Worm (Caenorhabditis elegans) whole organism, L3 larva: ENCODE data around the gene oac-22.

Source experiments
- R02D3.7 ChIP-seq: fragments of 150-350 bp; optimal IDR thresholded peaks from 2 replicates; lab custom pipeline; 2014; ENCODE audit warnings: missing biosample characterization, missing genetic modification characterization
- aly-2 ChIP-seq: fragments of 150-350 bp; optimal IDR thresholded peaks from 2 replicates; lab custom pipeline; 2014; ENCODE audit warnings: missing biosample characterization, missing genetic modification characterization
- daf-12 ChIP-seq: fragments of 150-350 bp; optimal IDR thresholded peaks from 2 replicates; lab custom pipeline; 2014; ENCODE audit warnings: missing biosample characterization, missing genetic modification reagents, missing genetic modification characterization
- egl-27 ChIP-seq: sonication (generic microtip); optimal IDR thresholded peaks from 4 replicates; lab custom pipeline; 2017; ENCODE audit warnings: missing biosample characterization, missing genetic modification reagents, missing genetic modification characterization
- egl-5 ChIP-seq: fragments of 150-350 bp; optimal IDR thresholded peaks from 2 replicates; lab custom pipeline; 2017; ENCODE audit warnings: missing biosample characterization, missing genetic modification reagents, missing genetic modification characterization, inconsistent platforms
- elt-1 ChIP-seq: fragments of 150-350 bp; optimal IDR thresholded peaks from 2 replicates; lab custom pipeline; 2014; ENCODE audit warnings: missing biosample characterization, missing genetic modification characterization
- elt-2 ChIP-seq: sonication (generic microtip); optimal IDR thresholded peaks from 2 replicates; lab custom pipeline; 2016; ENCODE audit warnings: missing genetic modification reagents, mild to moderate bottlenecking, missing genetic modification characterization, missing compliant biosample characterization
- eor-1 ChIP-seq, 2 experiments: fragments of 150-350 bp; optimal IDR thresholded peaks; 2 replicates each; lab custom pipeline; 2014 to 2018; ENCODE audit warnings: missing biosample characterization in 2 of 2, missing genetic modification characterization in 2 of 2
- fkh-10 ChIP-seq: sonication (generic microtip); optimal IDR thresholded peaks from 2 replicates; lab custom pipeline; 2017; ENCODE audit warnings: missing biosample characterization, missing genetic modification reagents, missing genetic modification characterization
- fkh-2 ChIP-seq: fragments of 150-350 bp; optimal IDR thresholded peaks from 2 replicates; lab custom pipeline; 2014; ENCODE audit warnings: missing biosample characterization, missing genetic modification reagents, missing genetic modification characterization
- hmg-11 ChIP-seq: sonication (generic microtip); optimal IDR thresholded peaks from 2 replicates; lab custom pipeline; 2016; ENCODE audit warnings: missing genetic modification characterization, missing compliant biosample characterization
- jun-1 ChIP-seq: fragments of 150-350 bp; optimal IDR thresholded peaks from 2 replicates; lab custom pipeline; 2014; ENCODE audit warnings: missing biosample characterization, missing genetic modification reagents, missing genetic modification characterization
- lin-39 ChIP-seq: fragments of 150-350 bp; optimal IDR thresholded peaks from 2 replicates; lab custom pipeline; 2018; ENCODE audit warnings: missing biosample characterization, missing genetic modification reagents, missing genetic modification characterization
- mdl-1 ChIP-seq: fragments of 150-350 bp; optimal IDR thresholded peaks from 2 replicates; lab custom pipeline; 2014; ENCODE audit warnings: missing biosample characterization, missing genetic modification characterization
- mml-1 ChIP-seq: fragments of 150-350 bp; sonication (generic microtip); optimal IDR thresholded peaks from 3 replicates; lab custom pipeline; 2014; ENCODE audit warnings: missing biosample characterization, missing genetic modification characterization
- nfya-1 ChIP-seq: sonication (generic microtip); optimal IDR thresholded peaks from 2 replicates; lab custom pipeline; 2017; ENCODE audit warnings: missing genetic modification characterization, mild to moderate bottlenecking, missing compliant biosample characterization, antibody characterized with exemption, moderate library complexity; ENCODE audit not compliant: insufficient read depth
- nhr-11 ChIP-seq: fragments of 150-350 bp; optimal IDR thresholded peaks from 2 replicates; lab custom pipeline; 2014; ENCODE audit warnings: missing biosample characterization, missing genetic modification characterization
- nhr-12 ChIP-seq: fragments of 150-350 bp; optimal IDR thresholded peaks from 2 replicates; lab custom pipeline; 2014; ENCODE audit warnings: missing biosample characterization, missing genetic modification characterization
- nhr-23 ChIP-seq: fragments of 150-350 bp; optimal IDR thresholded peaks from 2 replicates; lab custom pipeline; 2014; ENCODE audit warnings: missing biosample characterization, missing genetic modification reagents, missing genetic modification characterization
- nhr-25 ChIP-seq: sonication (generic microtip); optimal IDR thresholded peaks from 2 replicates; lab custom pipeline; 2017; ENCODE audit warnings: missing biosample characterization, missing genetic modification characterization
- nhr-28 ChIP-seq: fragments of 150-350 bp; optimal IDR thresholded peaks from 2 replicates; lab custom pipeline; 2014; ENCODE audit warnings: missing biosample characterization, missing genetic modification characterization
- nhr-43 ChIP-seq: sonication (generic microtip); optimal IDR thresholded peaks from 2 replicates; lab custom pipeline; 2016; ENCODE audit warnings: mild to moderate bottlenecking, missing genetic modification characterization, missing compliant biosample characterization; ENCODE audit not compliant: poor library complexity, severe bottlenecking
- nhr-67 ChIP-seq: fragments of 150-350 bp; optimal IDR thresholded peaks from 2 replicates; lab custom pipeline; 2014; ENCODE audit warnings: missing biosample characterization, missing genetic modification characterization
- nhr-76 ChIP-seq: fragments of 150-350 bp; sonication (generic microtip); optimal IDR thresholded peaks from 5 replicates; lab custom pipeline; 2014; ENCODE audit warnings: missing biosample characterization, missing genetic modification characterization
- pqm-1 ChIP-seq: fragments of 150-350 bp; optimal IDR thresholded peaks from 2 replicates; lab custom pipeline; 2017; ENCODE audit warnings: missing biosample characterization, missing genetic modification characterization, inconsistent platforms
- skn-1 ChIP-seq: fragments of 150-350 bp; optimal IDR thresholded peaks from 2 replicates; lab custom pipeline; 2014; ENCODE audit warnings: missing biosample characterization, missing genetic modification characterization
- tbx-2 ChIP-seq: sonication (generic microtip); optimal IDR thresholded peaks from 2 replicates; lab custom pipeline; 2016; ENCODE audit warnings: mild to moderate bottlenecking, missing genetic modification characterization, missing compliant biosample characterization
- unc-39 ChIP-seq: sonication (generic microtip); optimal IDR thresholded peaks from 4 replicates; lab custom pipeline; 2017; ENCODE audit warnings: missing biosample characterization, missing genetic modification characterization
- zag-1 ChIP-seq: fragments of 150-350 bp; optimal IDR thresholded peaks from 2 replicates; lab custom pipeline; 2014; ENCODE audit warnings: missing biosample characterization, missing genetic modification characterization
- ztf-11 ChIP-seq: fragments of 150-350 bp; optimal IDR thresholded peaks from 2 replicates; lab custom pipeline; 2014; ENCODE audit warnings: missing biosample characterization, missing genetic modification characterization

The oac-22 gene

DNA sequence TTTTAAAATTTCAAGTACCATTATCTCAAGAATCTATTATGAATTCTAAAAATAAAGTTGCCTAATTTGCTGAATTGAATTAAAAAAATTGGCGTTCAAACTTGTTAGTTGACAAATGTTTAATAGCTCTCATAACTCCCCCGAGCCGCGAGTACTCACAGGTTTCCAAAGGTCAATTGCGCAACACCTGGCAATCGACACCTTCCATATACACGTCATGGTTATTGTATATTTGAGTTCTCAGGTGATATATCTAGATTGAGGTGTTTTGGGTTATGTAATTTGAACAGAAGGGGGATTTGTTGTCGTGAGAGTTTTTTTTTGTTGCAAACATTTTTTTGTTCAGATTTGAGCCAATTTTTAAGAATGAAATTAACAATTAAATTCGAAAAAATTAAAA lies 40.9 kb upstream of the oac-22 start:
- TF ChIP-seq R02D3.7 (tag; lab: Kevin White, UChicago) = no peak
- TF ChIP-seq zag-1 (tag; lab: Kevin White, UChicago) = no peak
- TF ChIP-seq nhr-67 = no peak
- no peak for TF ChIP-seq nhr-76
- no peak for TF ChIP-seq mdl-1
- no peak for TF ChIP-seq ztf-11
- TF ChIP-seq mml-1 = no peak
- no peak for TF ChIP-seq nhr-25 (tag; lab: Kevin White, UChicago)
- TF ChIP-seq lin-39 (tag; lab: Kevin White, UChicago) = no peak
- no peak for TF ChIP-seq hmg-11
- no peak for TF ChIP-seq nhr-23 (tag; lab: Kevin White, UChicago)
- no peak for TF ChIP-seq nfya-1 (tag; lab: Kevin White, UChicago)
- no peak for TF ChIP-seq elt-1 (tag; lab: Kevin White, UChicago)
- TF ChIP-seq nhr-28 (tag; lab: Kevin White, UChicago) = no peak
- TF ChIP-seq aly-2 (tag; lab: Kevin White, UChicago) = no peak
- no peak for TF ChIP-seq tbx-2 (tag; lab: Kevin White, UChicago)
- TF ChIP-seq nhr-11 (tag; lab: Kevin White, UChicago) = no peak
- TF ChIP-seq pqm-1 (tag; lab: Kevin White, UChicago) = no peak
- TF ChIP-seq skn-1 (tag; lab: Kevin White, UChicago) = no peak
- TF ChIP-seq, all 47 proteins: peak for 0

DNA sequence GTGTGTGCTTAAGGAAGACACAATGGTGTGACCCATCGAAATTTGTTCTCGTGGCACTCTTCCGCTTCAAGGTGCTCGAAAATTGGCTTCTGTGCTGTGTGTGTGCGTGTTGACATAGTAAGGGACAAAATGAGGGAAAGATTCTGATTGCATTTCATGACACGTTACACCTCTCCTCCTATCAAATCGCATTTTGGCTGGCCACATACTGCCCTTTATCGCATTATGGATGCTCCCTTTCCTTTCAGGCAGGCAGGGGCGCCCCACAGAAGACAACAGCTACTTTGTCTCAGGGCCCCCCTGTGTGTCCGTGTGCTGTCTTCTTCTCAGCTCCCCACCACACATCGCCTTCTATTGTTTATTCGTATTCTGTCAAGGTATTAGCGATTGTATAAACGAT lies 38.0 kb upstream of the oac-22 start:
- TF ChIP-seq egl-5 (tag; lab: Kevin White, UChicago) (no peak), fkh-10 (peak; percentile 27)

DNA sequence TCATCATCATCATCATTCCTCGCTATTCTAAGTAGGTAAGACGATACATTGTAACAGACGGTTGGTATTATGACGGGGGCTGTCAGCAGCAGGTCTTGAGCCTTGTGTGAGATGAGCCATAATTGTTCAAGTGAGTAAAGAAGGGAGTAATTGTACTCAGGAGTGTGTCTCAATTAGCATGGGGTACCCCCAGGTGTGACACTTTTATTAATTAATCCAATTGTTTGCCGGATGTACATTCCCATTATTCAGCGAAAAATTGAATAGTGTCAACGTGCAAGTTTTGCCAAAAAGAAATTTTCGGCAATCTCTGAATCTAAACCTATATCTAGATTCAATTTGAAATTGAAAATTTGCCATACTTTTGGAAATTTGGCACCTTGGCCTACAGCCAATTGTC lies 36.5 kb upstream of the oac-22 start:
- TF ChIP-seq unc-39 (tag; lab: Kevin White, UChicago) (no peak), fkh-2 (tag; lab: Kevin White, UChicago) (no peak), jun-1 (tag; lab: Kevin White, UChicago) (no peak), daf-12 (tag; lab: Kevin White, UChicago) (no peak), eor-1 (tag; optimal IDR thresholded peaks at IDR 0.05; lab: Kevin White, UChicago) (no peak), elt-1 (tag; lab: Kevin White, UChicago) (no peak)

DNA sequence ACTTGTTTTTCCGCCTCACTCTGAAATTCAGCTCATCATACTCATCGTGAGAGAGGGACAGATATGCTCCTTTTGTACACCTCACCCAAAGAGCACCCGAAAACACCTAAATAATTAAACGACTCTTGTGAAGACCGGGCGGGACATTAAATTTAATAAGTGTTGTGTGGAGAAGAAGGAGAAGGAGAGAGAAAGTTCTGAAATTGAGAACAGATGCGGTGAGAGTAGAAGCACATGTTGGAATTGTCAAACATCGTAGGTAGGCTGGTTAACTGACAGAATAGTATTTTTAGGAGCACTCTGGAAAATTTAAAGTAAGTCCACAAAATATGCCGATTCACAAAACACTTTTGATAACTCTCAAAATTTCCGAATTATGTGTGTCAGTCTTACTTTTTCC lies 31.9 kb upstream of the oac-22 start:
- TF ChIP-seq jun-1 (tag; lab: Kevin White, UChicago) (no peak), nhr-67 (no peak), nhr-12 (no peak), aly-2 (tag; lab: Kevin White, UChicago) (no peak), nfya-1 (tag; lab: Kevin White, UChicago) (no peak), egl-27 (tag; lab: Kevin White, UChicago) (no peak), nhr-76 (no peak)

DNA sequence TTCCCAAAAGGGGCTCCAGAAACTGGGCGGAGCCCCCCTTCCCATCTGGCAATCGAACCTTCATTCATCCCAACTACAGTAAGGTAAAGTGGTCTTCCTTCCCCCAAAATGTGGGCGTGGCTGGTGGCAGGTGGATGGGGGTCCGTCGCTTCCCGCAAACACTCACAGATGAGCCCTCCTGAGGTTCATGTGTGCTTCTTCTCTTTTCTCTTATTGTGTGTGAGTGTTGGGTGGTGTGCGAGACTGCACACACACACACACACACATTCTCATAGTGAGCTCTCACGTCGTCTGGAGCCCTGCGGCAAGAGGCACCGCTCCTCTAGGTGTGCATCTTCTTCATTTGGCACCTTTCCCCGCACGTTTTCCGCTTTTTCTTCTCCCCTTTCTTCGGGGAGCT lies 30.9 kb upstream of the oac-22 start:
- TF ChIP-seq nfya-1 (tag; lab: Kevin White, UChicago) (peak; percentile 9), nhr-43 (no peak), skn-1 (tag; lab: Kevin White, UChicago) (no peak), elt-1 (tag; lab: Kevin White, UChicago) (no peak), unc-39 (tag; lab: Kevin White, UChicago) (no peak)

DNA sequence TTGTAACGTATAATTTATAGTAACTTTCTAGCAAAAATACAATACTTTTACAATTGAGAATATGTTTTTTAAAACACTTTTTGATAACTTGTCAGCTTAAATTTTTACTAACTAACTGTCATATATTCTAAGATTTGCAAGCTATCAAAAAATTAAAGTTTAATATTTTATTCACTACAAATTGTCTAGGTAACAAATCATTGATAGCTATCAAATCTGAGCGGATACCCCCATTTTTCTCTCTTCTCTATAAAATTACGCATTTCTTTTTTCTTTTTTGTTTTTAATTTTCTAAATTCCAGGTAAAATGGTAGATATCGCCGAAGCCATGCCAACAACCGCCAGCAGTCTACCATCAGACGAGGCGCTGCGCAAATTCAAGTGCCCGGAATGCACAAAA lies 29.9 kb upstream of the oac-22 start, which contains the start of gene zag-1:
zag-1 (plus strand) TSS at position 301 of the 400 bp plus-strand sequence.
- TF ChIP-seq elt-1 (tag; lab: Kevin White, UChicago) = no peak
- TF ChIP-seq skn-1 (tag; lab: Kevin White, UChicago) = no peak
- no peak for TF ChIP-seq nhr-23 (tag; lab: Kevin White, UChicago)

DNA sequence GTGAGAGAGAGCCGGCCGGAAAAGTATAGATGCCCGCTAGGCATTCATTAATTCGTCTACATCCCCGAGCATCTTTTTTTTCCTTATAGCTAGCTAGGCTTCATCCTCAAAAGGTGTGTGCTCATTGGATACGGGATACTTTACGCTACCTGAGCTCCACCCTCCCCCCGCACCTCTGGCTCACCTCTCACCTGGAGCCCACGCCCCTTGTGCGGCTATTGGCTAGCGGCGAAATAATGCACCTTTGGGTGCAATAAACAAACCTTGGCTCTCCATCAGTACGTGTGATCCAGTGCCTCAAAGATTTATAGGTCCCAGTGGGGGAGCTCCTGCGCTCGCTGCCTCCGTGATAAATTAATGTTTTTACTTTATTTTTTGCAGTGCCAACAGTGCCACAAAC lies 29.3 kb upstream of the oac-22 start:
- TF ChIP-seq lin-39 (tag; lab: Kevin White, UChicago) = peak; percentile 21
- TF ChIP-seq nfya-1 (tag; lab: Kevin White, UChicago) = peak; percentile 65
- no peak for TF ChIP-seq elt-2
